Worm (Caenorhabditis elegans) whole organism, L2 larva: Measurements from ENCODE around the gene metl-18.

Experiments used
- aly-2 ChIP-seq: fragments of 150-350 bp; optimal IDR thresholded peaks from 2 replicates; lab custom pipeline; 2014; ENCODE audit warnings: missing biosample characterization, missing genetic modification characterization
- ama-1 ChIP-seq: fragments of 150-350 bp; optimal IDR thresholded peaks from 2 replicates; lab custom pipeline; 2018; ENCODE audit warnings: inconsistent platforms
- elt-1 ChIP-seq: fragments of 150-350 bp; optimal IDR thresholded peaks from 2 replicates; lab custom pipeline; 2014; ENCODE audit warnings: missing biosample characterization, missing genetic modification characterization
- elt-3 ChIP-seq: sonication (generic microtip); optimal IDR thresholded peaks from 2 replicates; lab custom pipeline; 2017; ENCODE audit warnings: missing biosample characterization, missing genetic modification characterization
- lin-13 ChIP-seq: fragments of 150-350 bp; optimal IDR thresholded peaks from 2 replicates; lab custom pipeline; 2014; ENCODE audit warnings: missing biosample characterization, missing genetic modification reagents, missing genetic modification characterization
- lsy-2 ChIP-seq, 2 experiments: fragments of 150-350 bp in 1 of 2; sonication (generic microtip) in 1 of 2; optimal IDR thresholded peaks; 2 replicates each; lab custom pipeline; 2014 to 2017; ENCODE audit warnings: missing biosample characterization in 2 of 2, missing genetic modification characterization in 2 of 2
- mbf-1 ChIP-seq: sonication (generic microtip); optimal IDR thresholded peaks from 2 replicates; lab custom pipeline; 2017; ENCODE audit warnings: missing biosample characterization, missing genetic modification characterization
- nhr-129 ChIP-seq: fragments of 150-350 bp; optimal IDR thresholded peaks from 2 replicates; lab custom pipeline; 2014; ENCODE audit warnings: missing biosample characterization, missing genetic modification characterization
- nhr-21 ChIP-seq: fragments of 150-350 bp; optimal IDR thresholded peaks from 2 replicates; lab custom pipeline; 2014; ENCODE audit warnings: missing biosample characterization, missing genetic modification characterization
- nhr-23 ChIP-seq: fragments of 150-350 bp; optimal IDR thresholded peaks from 2 replicates; lab custom pipeline; 2014; ENCODE audit warnings: missing biosample characterization, missing genetic modification reagents, missing genetic modification characterization
- nhr-77 ChIP-seq: fragments of 150-350 bp; optimal IDR thresholded peaks from 2 replicates; lab custom pipeline; 2014; ENCODE audit warnings: missing biosample characterization, missing genetic modification characterization

DNA sequence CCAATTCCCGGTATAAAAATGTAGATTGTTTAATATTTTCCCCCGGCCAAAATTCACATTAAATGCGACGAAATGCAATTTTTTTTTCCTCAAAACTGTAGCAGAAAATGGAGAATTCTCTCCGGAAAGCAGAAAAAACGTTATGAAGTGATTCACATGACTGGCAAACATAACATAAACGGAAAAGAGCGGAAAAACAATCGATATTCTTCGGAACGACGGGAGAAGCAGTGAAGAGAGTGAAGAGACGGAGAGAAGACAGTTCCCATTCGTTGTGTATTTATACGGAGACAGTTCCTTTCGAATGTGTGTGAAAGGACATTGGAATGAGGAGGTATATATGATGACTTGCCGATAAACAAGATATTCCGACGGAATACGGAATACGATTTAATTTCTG lies 30.4 kb upstream of the metl-18 start:
- TF ChIP-seq nhr-23 (tag; lab: Kevin White, UChicago) (no peak), lsy-2 (tag; optimal IDR thresholded peaks at IDR 0.05; lab: Kevin White, UChicago) (no peak), aly-2 (tag; lab: Kevin White, UChicago) (no peak), nhr-77 (no peak), elt-3 (no peak), mbf-1 (tag; lab: Kevin White, UChicago) (no peak), ama-1 (no peak), lin-13 (no peak), elt-1 (tag; lab: Kevin White, UChicago) (no peak), nhr-21 (tag; lab: Kevin White, UChicago) (no peak), nhr-129 (tag; lab: Kevin White, UChicago) (no peak)
